Worm (Caenorhabditis elegans): ENCODE data around the gene irg-7.

ce11 chrX:3252500-3252899 lies 9.1 kb upstream of the irg-7 start, which contains the start of gene tba-9:
- no peak for TF ChIP-seq mab-5 (tag; optimal IDR thresholded peaks at IDR 0.05)
- no peak for TF ChIP-seq nhr-12 (tag; optimal IDR thresholded peaks at IDR 0.05)
- TF ChIP-seq mdl-1 (tag; optimal IDR thresholded peaks at IDR 0.05), result no peak
- no peak for TF ChIP-seq nhr-129 (tag; optimal IDR thresholded peaks at IDR 0.05)
- no peak for TF ChIP-seq unc-39 (tag; optimal IDR thresholded peaks at IDR 0.05)
- no peak for TF ChIP-seq dmd-4 (tag; optimal IDR thresholded peaks at IDR 0.05)
- TF ChIP-seq Y55F3AM.14 (GFP tag; optimal IDR thresholded peaks at IDR 0.05), result no peak
- no peak for TF ChIP-seq alr-1 (tag; optimal IDR thresholded peaks at IDR 0.05)

Data from whole organism, L2 larva.